Worm (Caenorhabditis elegans) whole organism, midembryonic: ENCODE measurements around the gene deg-1.

ENCODE experiments used
- T22C8.4 ChIP-seq: fragments of 200-800 bp; sonication (Bioruptor generic); IDR thresholded peaks from 2 replicates; pipeline ENCODE4 v1.3.6; 2022; ENCODE audit warnings: missing genetic modification characterization, missing compliant biosample characterization
- cog-1 ChIP-seq: sonication (generic microtip); optimal IDR thresholded peaks from 2 replicates; lab custom pipeline; 2016; ENCODE audit warnings: missing genetic modification characterization, missing compliant biosample characterization
- flt-1 ChIP-seq: fragments of 200-800 bp; sonication (Bioruptor generic); IDR thresholded peaks from 2 replicates; pipeline ENCODE4 v1.3.6; 2022; ENCODE audit warnings: missing genetic modification characterization, missing compliant biosample characterization
- klf-2 ChIP-seq: fragments of 200-800 bp; sonication (Bioruptor generic); conservative IDR thresholded peaks from 2 replicates; pipeline ENCODE4 v1.3.6; 2022; ENCODE audit warnings: missing genetic modification reagents, missing genetic modification characterization, missing compliant biosample characterization
- med-1 ChIP-seq: sonication (generic microtip); optimal IDR thresholded peaks from 2 replicates; lab custom pipeline; 2017; ENCODE audit warnings: missing genetic modification characterization, mild to moderate bottlenecking, missing compliant biosample characterization, antibody characterized with exemption, missing genetic modification reagents; ENCODE audit not compliant: insufficient read depth
- ref-1 ChIP-seq: fragments of 200-800 bp; sonication (Bioruptor generic); conservative IDR thresholded peaks from 2 replicates; pipeline ENCODE4 v1.3.6; 2022; ENCODE audit warnings: missing genetic modification reagents, missing genetic modification characterization, missing compliant biosample characterization
- tab-1 ChIP-seq: fragments of 200-800 bp; sonication (Bioruptor generic); IDR thresholded peaks from 2 replicates; pipeline ENCODE4 v1.3.6; 2022; ENCODE audit warnings: missing genetic modification characterization, missing compliant biosample characterization
- ztf-23 ChIP-seq: fragments of 200-800 bp; sonication (Bioruptor generic); IDR thresholded peaks from 2 replicates; pipeline ENCODE4 v1.3.6; 2022; ENCODE audit warnings: missing genetic modification reagents, missing genetic modification characterization, missing compliant biosample characterization
- ztf-29 ChIP-seq: fragments of 200-800 bp; sonication (Bioruptor generic); IDR thresholded peaks from 2 replicates; pipeline ENCODE4 v1.3.6; 2022; ENCODE audit warnings: missing genetic modification reagents, missing genetic modification characterization, missing compliant biosample characterization

Gene deg-1

ce11 chrX:7725615-7726014 is 27.3 kb upstream of the deg-1 start, which contains the start of gene spp-14:
TSS of gene spp-14 (plus strand) at chrX:7725979.
- no peak for TF ChIP-seq cog-1 (tag; lab: Kevin White, UChicago)

DNA sequence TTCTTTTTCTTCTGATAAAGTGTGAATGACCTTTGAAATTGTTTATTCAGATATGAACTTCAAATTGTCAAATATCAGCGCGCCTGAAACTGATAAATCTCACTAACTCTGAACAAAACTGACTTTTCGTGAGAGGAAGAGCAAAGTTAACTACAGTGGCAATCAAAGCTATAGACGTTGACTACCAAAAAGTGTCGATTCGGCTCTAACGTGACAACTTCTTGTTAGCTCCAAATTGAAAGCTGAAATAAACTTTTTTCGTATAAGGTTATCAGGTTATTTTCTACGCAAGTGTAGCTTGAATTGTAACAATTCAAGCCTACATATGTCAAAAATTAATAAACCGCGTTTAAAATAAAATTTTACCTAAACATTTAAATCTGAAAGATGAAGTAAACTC is 26.5 kb upstream of the deg-1 start:
- no peak for TF ChIP-seq klf-2
- TF ChIP-seq cog-1 (tag; lab: Kevin White, UChicago) = no peak
- TF ChIP-seq tab-1 = no peak
- no peak for TF ChIP-seq med-1
- TF ChIP-seq T22C8.4 = no peak
- TF ChIP-seq ref-1 (GFP tag; lab: Robert Waterston, UW) = no peak
- no peak for TF ChIP-seq ztf-23 (GFP tag; lab: Robert Waterston, UW)
- TF ChIP-seq ztf-29 (GFP tag; lab: Robert Waterston, UW) = no peak
- TF ChIP-seq flt-1 = no peak

ce11 chrX:7727601-7728000 is 25.3 kb upstream of the deg-1 start, which contains the start of gene vit-1:
TSS of gene vit-1 (plus strand) at chrX:7727889.
- TF ChIP-seq klf-2 (no peak), ztf-29 (GFP tag; lab: Robert Waterston, UW) (no peak), tab-1 (no peak), T22C8.4 (no peak), ztf-23 (GFP tag; lab: Robert Waterston, UW) (no peak), ref-1 (GFP tag; lab: Robert Waterston, UW) (no peak), flt-1 (no peak), med-1 (no peak), cog-1 (tag; lab: Kevin White, UChicago) (no peak)

DNA sequence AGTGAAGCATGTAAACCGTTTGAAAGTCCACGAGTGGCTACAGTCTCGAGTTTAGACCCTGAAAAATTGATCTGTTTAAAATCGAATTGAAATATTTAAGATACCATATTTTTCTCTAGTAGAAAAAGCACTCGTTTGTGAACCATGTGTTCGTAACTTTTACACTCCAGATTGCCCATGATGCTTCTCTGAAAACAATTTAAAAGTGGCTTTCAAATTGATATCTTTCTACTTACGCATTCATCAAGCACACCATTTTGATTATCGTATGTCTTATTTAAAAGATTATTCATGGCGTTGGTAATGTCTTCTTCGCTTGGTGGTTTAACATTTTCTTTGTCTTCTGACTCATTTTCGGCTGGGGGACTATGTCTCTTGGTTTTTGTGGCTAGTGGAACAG is 19.3 kb upstream of the deg-1 start:
- TF ChIP-seq ztf-23 (GFP tag; lab: Robert Waterston, UW) (no peak), flt-1 (no peak), T22C8.4 (no peak), ref-1 (GFP tag; lab: Robert Waterston, UW) (no peak), tab-1 (no peak), ztf-29 (GFP tag; lab: Robert Waterston, UW) (no peak), cog-1 (tag; lab: Kevin White, UChicago) (no peak), klf-2 (no peak), med-1 (no peak)

ce11 chrX:7736171-7736570 is 16.7 kb upstream of the deg-1 start, which contains the start of gene set-12:
TSS of gene set-12 (minus strand) at chrX:7736271.
- TF ChIP-seq cog-1 (tag; lab: Kevin White, UChicago) (no peak), T22C8.4 (no peak), tab-1 (no peak), flt-1 (no peak), klf-2 (no peak), ztf-23 (GFP tag; lab: Robert Waterston, UW) (no peak), ref-1 (GFP tag; lab: Robert Waterston, UW) (no peak), med-1 (no peak), ztf-29 (GFP tag; lab: Robert Waterston, UW) (no peak)

DNA sequence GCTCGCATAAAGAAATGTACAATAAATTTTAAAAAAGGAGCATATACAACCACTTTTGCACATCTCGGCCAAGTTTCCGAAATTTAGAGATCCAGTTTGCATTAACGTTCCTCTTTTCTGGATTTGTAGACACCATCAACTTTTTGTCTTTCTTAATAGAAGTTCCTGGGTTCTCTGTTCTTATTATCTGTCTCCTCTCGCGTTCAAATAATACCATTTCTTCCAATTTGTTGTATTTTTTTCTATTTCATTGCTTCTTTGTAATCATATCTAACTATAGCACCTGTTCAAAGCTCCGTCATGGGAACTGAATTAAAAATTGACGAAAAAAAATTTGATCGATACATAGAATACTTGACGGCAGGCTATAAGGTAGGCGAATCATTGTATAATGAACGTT is 13.5 kb upstream of the deg-1 start, which contains the start of gene K09F5.1:
K09F5.1 (plus strand) TSS at position 301 of the 400 bp plus-strand sequence.
- TF ChIP-seq med-1 = no peak

DNA sequence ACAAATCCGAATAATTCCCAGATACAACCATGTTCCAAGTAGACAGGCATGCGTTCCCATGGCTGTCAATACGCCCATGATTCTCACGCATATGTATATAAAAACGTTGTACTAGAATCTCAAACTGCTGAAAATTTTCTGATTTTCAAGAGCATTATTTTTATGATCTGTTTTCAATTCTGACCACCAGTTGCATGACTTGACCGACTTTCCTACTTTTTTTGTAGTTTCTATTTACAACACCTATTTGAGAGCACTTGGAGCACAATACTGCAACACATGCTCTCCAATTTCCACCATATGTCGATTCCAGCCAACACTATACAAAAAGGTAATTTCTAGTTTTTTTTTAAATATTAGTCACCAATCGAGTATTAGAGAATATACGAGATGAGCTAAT is 8.9 kb upstream of the deg-1 start, which contains the start of gene ref-2:
ref-2 (plus strand) TSS at position 301 of the 400 bp plus-strand sequence.
- TF ChIP-seq cog-1 (tag; lab: Kevin White, UChicago) (no peak), ztf-29 (GFP tag; lab: Robert Waterston, UW) (no peak), ztf-23 (GFP tag; lab: Robert Waterston, UW) (no peak), flt-1 (no peak), med-1 (no peak), ref-1 (GFP tag; lab: Robert Waterston, UW) (no peak), klf-2 (no peak), T22C8.4 (no peak)

- TF ChIP-seq ztf-23 (GFP tag; lab: Robert Waterston, UW) (no peak), cog-1 (tag; lab: Kevin White, UChicago) (no peak), flt-1 (no peak), ref-1 (GFP tag; lab: Robert Waterston, UW) (no peak), klf-2 (no peak), ztf-29 (GFP tag; lab: Robert Waterston, UW) (no peak), T22C8.4 (no peak), med-1 (no peak), tab-1 (no peak)
Observed at ce11 chrX:7745386-7745785, 7.5 kb upstream of the deg-1 start.

ce11 chrX:7750084-7750483 is 2.8 kb upstream of the deg-1 start:
- TF ChIP-seq ref-1 (GFP tag; lab: Robert Waterston, UW) (no peak), med-1 (no peak), flt-1 (no peak)

ce11 chrX:7773714-7774318 is 20.9 kb downstream of the deg-1 start:
- TF ChIP-seq cog-1 (tag; lab: Kevin White, UChicago) (no peak), tab-1 (0 out of 2 replicates have a peak, but pooled peaks have one; percentile 31), med-1 (no peak), T22C8.4 (no peak), flt-1 (0 out of 2 replicates have a peak, but pooled peaks have one; percentile 26), ztf-23 (GFP tag; lab: Robert Waterston, UW) (0 out of 2 replicates have a peak, but pooled peaks have one; percentile 10), ref-1 (GFP tag; lab: Robert Waterston, UW) (no peak), ztf-29 (GFP tag; lab: Robert Waterston, UW) (no peak), klf-2 (no peak)

- TF ChIP-seq T22C8.4 = no peak
- TF ChIP-seq ztf-23 (GFP tag; lab: Robert Waterston, UW) = no peak
- no peak for TF ChIP-seq ztf-29 (GFP tag; lab: Robert Waterston, UW)
- no peak for TF ChIP-seq cog-1 (tag; lab: Kevin White, UChicago)
- no peak for TF ChIP-seq flt-1
Observed at ce11 chrX:7776509-7777001, 23.7 kb downstream of the deg-1 start, which contains the start of gene mec-7. TSS of gene mec-7 (minus strand) at chrX:7776689.
